Worm (Caenorhabditis elegans) whole organism, L4 larva: ENCODE results near the gene acn-1.
A peak's percentile ranks its signal among the peaks of the same experiment; 100 is the strongest.

Source experiments
- F49E8.2 ChIP-seq: sonication (generic microtip); optimal IDR thresholded peaks from 2 replicates; lab custom pipeline; 2016; ENCODE audit warnings: missing compliant biosample characterization, mild to moderate bottlenecking, missing genetic modification characterization, borderline replicate concordance
- ZK337.2 ChIP-seq: fragments of 200-800 bp; sonication (Bioruptor generic); IDR thresholded peaks from 2 replicates; pipeline ENCODE4 v1.3.6; 2022; ENCODE audit warnings: missing genetic modification reagents, missing genetic modification characterization, missing compliant biosample characterization
- ceh-62 ChIP-seq: sonication (generic microtip); optimal IDR thresholded peaks from 2 replicates; lab custom pipeline; 2017; ENCODE audit warnings: missing biosample characterization, missing genetic modification characterization
- dpl-1 ChIP-seq: fragments of 150-350 bp; optimal IDR thresholded peaks from 2 replicates; lab custom pipeline; 2014; ENCODE audit warnings: missing biosample characterization, missing genetic modification reagents, missing genetic modification characterization
- fos-1 ChIP-seq: fragments of 150-350 bp; optimal IDR thresholded peaks from 2 replicates; lab custom pipeline; 2014; ENCODE audit warnings: missing biosample characterization, missing genetic modification characterization
- lin-39 ChIP-seq: fragments of 150-350 bp; optimal IDR thresholded peaks from 2 replicates; lab custom pipeline; 2014; ENCODE audit warnings: missing biosample characterization, missing genetic modification reagents, missing genetic modification characterization
- lir-3 ChIP-seq: sonication (generic microtip); optimal IDR thresholded peaks from 2 replicates; lab custom pipeline; 2016; ENCODE audit warnings: mild to moderate bottlenecking, missing genetic modification characterization, missing compliant biosample characterization
- nhr-10 ChIP-seq: fragments of 150-350 bp; optimal IDR thresholded peaks from 2 replicates; lab custom pipeline; 2014; ENCODE audit warnings: missing biosample characterization, missing genetic modification characterization
- nhr-76 ChIP-seq: fragments of 150-350 bp; optimal IDR thresholded peaks from 2 replicates; lab custom pipeline; 2014; ENCODE audit warnings: missing biosample characterization, missing genetic modification characterization
- nhr-77 ChIP-seq: fragments of 150-350 bp; optimal IDR thresholded peaks from 2 replicates; lab custom pipeline; 2014; ENCODE audit warnings: missing biosample characterization, missing genetic modification characterization
- pha-4 ChIP-seq, 2 experiments: fragments of 150-350 bp in 1 of 2; fragments of 200-800 bp in 1 of 2; sonication (Bioruptor generic) in 1 of 2; IDR thresholded peaks in 1 of 2; optimal IDR thresholded peaks in 1 of 2; 2 replicates each; pipeline versions ENCODE4 v1.3.6 to Lab custom; 2014 to 2022; ENCODE audit warnings: missing genetic modification characterization in 2 of 2, missing genetic modification reagents in 2 of 2, missing biosample characterization in 1 of 2, missing compliant biosample characterization in 1 of 2
- unc-62 ChIP-seq, 3 experiments: fragments of 150-350 bp in 1 of 3; sonication (generic microtip); optimal IDR thresholded peaks in 2 of 3; peaks in 1 of 3; 1 replicate in 1 of 3; 2 replicates in 2 of 3; lab custom pipeline; 2014 to 2017; ENCODE audit warnings: missing biosample characterization in 3 of 3, missing genetic modification characterization in 3 of 3, missing genetic modification reagents in 3 of 3, missing genotype in 1 of 3
- zag-1 ChIP-seq: fragments of 150-350 bp; optimal IDR thresholded peaks from 2 replicates; lab custom pipeline; 2014; ENCODE audit warnings: missing biosample characterization, missing genetic modification characterization
- ztf-7 ChIP-seq: fragments of 150-350 bp; optimal IDR thresholded peaks from 2 replicates; lab custom pipeline; 2014; ENCODE audit warnings: missing biosample characterization, missing genetic modification characterization

- no peak for TF ChIP-seq nhr-77 (tag; lab: Kevin White, UChicago)
- no peak for TF ChIP-seq ZK337.2 (GFP tag; lab: Robert Waterston, UW)
- no peak for TF ChIP-seq fos-1 (tag; lab: Kevin White, UChicago)
- no peak for TF ChIP-seq zag-1
- TF ChIP-seq lin-39, result no peak
- no peak for TF ChIP-seq pha-4 (GFP tag; IDR thresholded peaks at IDR 0.05; lab: Robert Waterston, UW)
- no peak for TF ChIP-seq pha-4 (tag; optimal IDR thresholded peaks at IDR 0.05; lab: Kevin White, UChicago)
- no peak for TF ChIP-seq F49E8.2 (tag; lab: Kevin White, UChicago)
- no peak for TF ChIP-seq dpl-1 (GFP tag; lab: Kevin White, UChicago)
- no peak for TF ChIP-seq nhr-76 (tag; lab: Kevin White, UChicago)
- TF ChIP-seq unc-62 (GFP tag; optimal IDR thresholded peaks at IDR 0.05 in 1 of 2; lab: Kevin White, UChicago), result peak in 1 of 2 experiments; percentile 77
- no peak for TF ChIP-seq unc-62 (tag; optimal IDR thresholded peaks at IDR 0.05; lab: Kevin White, UChicago)
- no peak for TF ChIP-seq ceh-62 (tag; lab: Kevin White, UChicago)
- TF ChIP-seq lir-3 (tag; lab: Kevin White, UChicago), result no peak
- TF ChIP-seq nhr-10 (tag; lab: Kevin White, UChicago), result no peak
- TF ChIP-seq ztf-7 (tag; lab: Kevin White, UChicago), result no peak
Observed at ce11 chrX:5061763-5062162, 35.1 kb downstream of the acn-1 start.
